Fruit fly (Drosophila melanogaster): ENCODE data around the gene CG31777.

- no peak for TF ChIP-seq psq (optimal IDR thresholded peaks at IDR 0.05)
- TF ChIP-seq h (optimal IDR thresholded peaks at IDR 0.05), result no peak
- no peak for TF ChIP-seq ttk (optimal IDR thresholded peaks at IDR 0.05)
Observed at dm6 chr2L:3700374-3700773, 6.5 kb downstream of the CG31777 start, which contains the start of gene Sfp24C1.
